Worm (Caenorhabditis elegans): ENCODE measurements around the gene cdh-12.

Gene cdh-12

DNA sequence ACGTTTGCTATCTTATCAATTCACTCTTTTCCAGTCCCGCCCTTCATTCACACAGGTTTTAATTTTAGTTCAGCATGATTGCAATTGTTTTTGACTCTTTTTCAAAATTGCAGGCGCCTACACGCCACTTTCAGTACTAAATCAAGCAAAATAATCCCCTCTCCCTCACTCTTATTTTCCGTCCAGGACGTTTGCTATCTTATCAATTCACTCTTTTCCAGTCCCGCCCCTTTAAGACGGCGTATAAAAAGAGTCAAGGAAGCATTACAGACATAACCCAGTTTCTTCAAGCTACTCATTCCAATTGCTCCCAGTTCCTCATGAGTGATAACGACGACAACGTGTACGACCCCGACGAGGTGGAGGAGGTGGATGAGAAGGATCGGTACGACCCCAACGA lies 62.8 kb downstream of the cdh-12 start, which contains the start of gene Y119D3B.21:
Gene Y119D3B.21 (plus strand): TSS at position 321 of the 400 bp plus-strand sequence.
- TF ChIP-seq elt-2 (tag; optimal IDR thresholded peaks at IDR 0.05) (peak; percentile 10), ceh-9 (tag; optimal IDR thresholded peaks at IDR 0.05) (no peak), ceh-2 (tag; optimal IDR thresholded peaks at IDR 0.05) (no peak), pqm-1 (tag; optimal IDR thresholded peaks at IDR 0.05) (peak; percentile 77)

DNA sequence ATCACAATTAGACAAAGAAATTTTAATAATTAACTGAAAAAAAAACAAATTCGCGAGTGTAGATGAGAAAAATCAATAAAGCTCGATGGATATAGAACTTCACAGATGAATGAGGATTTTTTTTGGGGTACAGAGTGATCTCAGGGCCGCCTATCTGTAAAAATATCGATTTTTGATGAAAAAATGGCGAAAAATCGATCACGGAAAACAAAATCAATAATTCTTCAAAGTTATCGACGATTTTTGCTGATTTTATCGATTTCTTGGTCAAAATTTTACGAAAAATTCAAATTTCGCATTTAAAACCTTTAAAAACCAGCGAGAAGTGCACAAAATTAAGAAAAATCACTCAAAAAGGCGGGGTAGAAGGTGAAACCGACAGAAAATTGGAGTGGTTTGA lies 64.3 kb downstream of the cdh-12 start:
- no peak for TF ChIP-seq ceh-22 (tag; optimal IDR thresholded peaks at IDR 0.05)
- no peak for TF ChIP-seq elt-4 (tag; optimal IDR thresholded peaks at IDR 0.05)
- TF ChIP-seq sdc-2 (tag; optimal IDR thresholded peaks at IDR 0.05) = no peak
- no peak for TF ChIP-seq T23F11.4 (GFP tag; optimal IDR thresholded peaks at IDR 0.05)
- TF ChIP-seq Y22D7AL.16 (tag; optimal IDR thresholded peaks at IDR 0.05) = no peak
- TF ChIP-seq ztf-16 (tag; optimal IDR thresholded peaks at IDR 0.05) = no peak

DNA sequence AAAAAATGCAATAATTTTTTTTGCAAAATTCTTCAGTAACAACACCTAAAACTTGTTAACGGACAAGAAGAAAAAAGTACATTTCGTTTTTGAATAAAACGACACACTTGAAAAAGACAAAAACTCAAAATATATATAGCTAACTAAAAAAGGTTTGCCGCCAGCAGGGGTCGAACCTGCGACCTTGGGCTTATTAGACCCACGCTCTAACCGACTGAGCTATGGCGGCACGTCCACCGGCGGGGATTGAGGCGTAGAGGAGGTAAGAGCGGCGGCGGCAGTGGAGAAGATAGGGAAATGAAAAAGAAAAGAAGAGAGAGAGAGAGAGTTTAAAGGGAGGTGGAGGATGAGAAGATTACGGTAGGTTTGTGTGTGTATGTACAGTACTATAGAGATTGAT lies 66.4 kb downstream of the cdh-12 start:
- TF ChIP-seq gmeb-2 (tag; optimal IDR thresholded peaks at IDR 0.05) (peak; percentile 15), lin-11 (tag; optimal IDR thresholded peaks at IDR 0.05) (peak; percentile 51), pag-3 (tag; optimal IDR thresholded peaks at IDR 0.05; ENCODE audit: borderline replicate concordance) (no peak), C38D4.7 (GFP tag; optimal IDR thresholded peaks at IDR 0.05) (no peak), pat-9 (tag; optimal IDR thresholded peaks at IDR 0.05) (peak; percentile 9), unc-86 (tag; optimal IDR thresholded peaks at IDR 0.05) (peak; percentile 16), rnt-1 (tag; optimal IDR thresholded peaks at IDR 0.05) (no peak), Y22D7AL.16 (tag; optimal IDR thresholded peaks at IDR 0.05) (no peak), ztf-16 (tag; optimal IDR thresholded peaks at IDR 0.05) (no peak), ttx-3 (tag; optimal IDR thresholded peaks at IDR 0.05) (peak; percentile 29), sox-4 (tag; optimal IDR thresholded peaks at IDR 0.05) (peak; percentile 52), hlh-30 (tag; optimal IDR thresholded peaks at IDR 0.05; ENCODE audit: insufficient read depth) (no peak), che-1 (tag; optimal IDR thresholded peaks at IDR 0.05) (peak; percentile 69), ceh-24 (tag; optimal IDR thresholded peaks at IDR 0.05) (no peak), elt-2 (tag; optimal IDR thresholded peaks at IDR 0.05) (peak; percentile 32), ceh-22 (tag; optimal IDR thresholded peaks at IDR 0.05) (no peak), dve-1 (tag; optimal IDR thresholded peaks at IDR 0.05) (peak; percentile 13), tbx-2 (tag; optimal IDR thresholded peaks at IDR 0.05) (peak; percentile 46), hlh-15 (tag; optimal IDR thresholded peaks at IDR 0.05) (no peak), nhr-232 (tag; optimal IDR thresholded peaks at IDR 0.05) (peak; percentile 48), ref-2 (tag; optimal IDR thresholded peaks at IDR 0.05) (peak; percentile 15), ahr-1 (tag; optimal IDR thresholded peaks at IDR 0.05) (no peak), pax-1 (tag; optimal IDR thresholded peaks at IDR 0.05) (no peak), hlh-13 (GFP tag; optimal IDR thresholded peaks at IDR 0.05) (no peak), dmd-4 (tag; optimal IDR thresholded peaks at IDR 0.05; ENCODE audit: borderline replicate concordance) (no peak), pha-4 (tag; optimal IDR thresholded peaks at IDR 0.05) (no peak), sdc-2 (tag; optimal IDR thresholded peaks at IDR 0.05) (peak; percentile 28), ceh-34 (tag; optimal IDR thresholded peaks at IDR 0.05) (peak; percentile 30), hlh-6 (tag; optimal IDR thresholded peaks at IDR 0.05) (peak; percentile 22), syd-9 (tag; optimal IDR thresholded peaks at IDR 0.05) (no peak), ets-4 (tag; optimal IDR thresholded peaks at IDR 0.05) (no peak), ceh-30 (tag; optimal IDR thresholded peaks at IDR 0.05) (no peak), ama-1 (optimal IDR thresholded peaks at IDR 0.05) (no peak), nfya-1 (tag; optimal IDR thresholded peaks at IDR 0.05) (no peak), ceh-18 (tag; optimal IDR thresholded peaks at IDR 0.05) (peak; percentile 25), madf-2 (tag; optimal IDR thresholded peaks at IDR 0.05) (no peak), unc-42 (tag; optimal IDR thresholded peaks at IDR 0.05) (no peak), zip-5 (tag; optimal IDR thresholded peaks at IDR 0.05) (peak; percentile 11), pha-2 (tag; optimal IDR thresholded peaks at IDR 0.05) (peak; percentile 69), fkh-6 (tag; optimal IDR thresholded peaks at IDR 0.05) (peak; percentile 31), ceh-45 (GFP tag; IDR thresholded peaks at IDR 0.05) (no peak), ceh-2 (tag; optimal IDR thresholded peaks at IDR 0.05) (peak; percentile 32), sox-2 (GFP tag; IDR thresholded peaks at IDR 0.05) (0 out of 2 replicates have a peak, but pooled peaks have one; percentile 11)

Data from whole organism, late embryonic.